Fruit fly (Drosophila melanogaster) whole organism, embryonic: ENCODE results near the gene CG15333.

Experiments used
- Abd-B ChIP-seq: fragments of 200-800 bp; sonication (Bioruptor generic); optimal IDR thresholded peaks from 2 replicates; lab custom pipeline; 2018; ENCODE audit warnings: missing biosample characterization, mild to moderate bottlenecking, missing genetic modification characterization, moderate library complexity
- Atf3 ChIP-seq: fragments of 200-800 bp; sonication (Bioruptor generic); optimal IDR thresholded peaks from 3 replicates; lab custom pipeline; 2016; ENCODE audit warnings: missing biosample characterization, missing genetic modification characterization
- C15 ChIP-seq: fragments of 200-800 bp; sonication (Bioruptor generic); IDR thresholded peaks from 3 replicates; pipeline ENCODE4 v1.3.6; 2022; ENCODE audit warnings: missing biosample characterization, missing genetic modification characterization
- CG10543 ChIP-seq: fragments of 200-800 bp; sonication (Bioruptor generic); optimal IDR thresholded peaks from 3 replicates; lab custom pipeline; 2017; ENCODE audit warnings: missing biosample characterization, mild to moderate bottlenecking, missing genetic modification characterization, moderate library complexity
- CG13287 ChIP-seq: fragments of 200-800 bp; sonication (Bioruptor generic); IDR thresholded peaks from 2 replicates; pipeline ENCODE4 v1.3.6; 2022; ENCODE audit warnings: missing biosample characterization, missing genetic modification characterization; ENCODE audit not compliant: partially characterized antibody
- CG15479 ChIP-seq: fragments of 200-800 bp; sonication (Bioruptor generic); optimal IDR thresholded peaks from 3 replicates; lab custom pipeline; 2019; ENCODE audit warnings: missing biosample characterization, mild to moderate bottlenecking, missing genetic modification characterization, moderate library complexity
- CG2875 ChIP-seq: fragments of 200-800 bp; sonication (Bioruptor generic); optimal IDR thresholded peaks from 2 replicates; lab custom pipeline; 2017; ENCODE audit warnings: missing biosample characterization, mild to moderate bottlenecking, missing genetic modification characterization, missing genetic modification reagents
- CG31224 ChIP-seq: fragments of 200-800 bp; sonication (Bioruptor generic); IDR thresholded peaks from 2 replicates; pipeline ENCODE4 v1.3.6; 2022; ENCODE audit warnings: missing biosample characterization, missing genetic modification characterization
- CG31441 ChIP-seq: fragments of 200-800 bp; sonication (Bioruptor generic); IDR thresholded peaks from 2 replicates; pipeline ENCODE4 v1.3.6; 2022; ENCODE audit warnings: missing biosample characterization, missing genetic modification characterization
- CG4328 ChIP-seq: fragments of 200-800 bp; sonication (Bioruptor generic); optimal IDR thresholded peaks from 3 replicates; lab custom pipeline; 2017; ENCODE audit warnings: missing biosample characterization, missing genetic modification reagents, missing genetic modification characterization
- CG6765 ChIP-seq: fragments of 200-800 bp; sonication (Bioruptor generic); optimal IDR thresholded peaks from 3 replicates; lab custom pipeline; 2017; ENCODE audit warnings: missing biosample characterization, mild to moderate bottlenecking, missing genetic modification characterization
- CG6791 ChIP-seq: fragments of 200-800 bp; sonication (Bioruptor generic); IDR thresholded peaks from 3 replicates; pipeline ENCODE4 v1.3.6; 2022; ENCODE audit warnings: missing biosample characterization, missing genetic modification characterization; ENCODE audit not compliant: partially characterized antibody
- CG7372 ChIP-seq: fragments of 200-800 bp; sonication (Bioruptor generic); IDR thresholded peaks from 2 replicates; pipeline ENCODE4 v1.3.6; 2022; ENCODE audit warnings: missing biosample characterization, missing genetic modification characterization
- CG8290 ChIP-seq, 3 experiments: fragments of 200-800 bp; sonication (Bioruptor generic); optimal IDR thresholded peaks; 2 replicates each; lab custom pipeline; 2016 to 2019; ENCODE audit warnings: missing biosample characterization in 3 of 3, missing genetic modification characterization in 3 of 3, mild to moderate bottlenecking in 2 of 3, moderate library complexity in 1 of 3
- CG8478 ChIP-seq: fragments of >200 bp; optimal IDR thresholded peaks from 2 replicates; lab custom pipeline; 2018
- CG9817 ChIP-seq: fragments of 200-800 bp; sonication (Bioruptor generic); optimal IDR thresholded peaks from 2 replicates; lab custom pipeline; 2018; ENCODE audit warnings: missing biosample characterization, mild to moderate bottlenecking, missing genetic modification characterization, moderate library complexity
- CG9876 ChIP-seq: fragments of 200-800 bp; sonication (Bioruptor generic); optimal IDR thresholded peaks from 2 replicates; lab custom pipeline; 2016; ENCODE audit warnings: missing biosample characterization, missing genetic modification characterization
- CkIIα-i1 ChIP-seq: fragments of 200-800 bp; sonication (Bioruptor generic); IDR thresholded peaks from 2 replicates; pipeline ENCODE4 v1.3.6; 2022; ENCODE audit warnings: missing biosample characterization, missing genetic modification characterization
- Fer1 ChIP-seq: fragments of 200-800 bp; sonication (Bioruptor generic); optimal IDR thresholded peaks from 2 replicates; lab custom pipeline; 2017; ENCODE audit warnings: missing biosample characterization, mild to moderate bottlenecking, missing genetic modification characterization
- HLH3B ChIP-seq: fragments of 200-800 bp; sonication (Bioruptor generic); IDR thresholded peaks from 2 replicates; pipeline ENCODE4 v1.3.6; 2022; ENCODE audit warnings: missing biosample characterization, missing genetic modification characterization
- Opbp ChIP-seq: fragments of 200-800 bp; sonication (Bioruptor generic); IDR thresholded peaks from 3 replicates; pipeline ENCODE4 v1.3.6; 2022; ENCODE audit warnings: missing biosample characterization, missing genetic modification characterization; ENCODE audit not compliant: partially characterized antibody
- PHDP ChIP-seq: fragments of 200-800 bp; sonication (Bioruptor generic); optimal IDR thresholded peaks from 3 replicates; lab custom pipeline; 2018; ENCODE audit warnings: missing biosample characterization, mild to moderate bottlenecking, missing genetic modification characterization, moderate library complexity
- Poxn ChIP-seq: fragments of 200-800 bp; sonication (Bioruptor generic); IDR thresholded peaks from 2 replicates; pipeline ENCODE4 v1.3.6; 2022; ENCODE audit warnings: missing biosample characterization, missing genetic modification characterization
- Ptx1 ChIP-seq: fragments of 200-800 bp; sonication (Bioruptor generic); IDR thresholded peaks from 2 replicates; pipeline ENCODE4 v1.3.6; 2022; ENCODE audit warnings: missing biosample characterization, missing genetic modification characterization
- Rfx ChIP-seq: fragments of 200-800 bp; sonication (Bioruptor generic); IDR thresholded peaks from 2 replicates; pipeline ENCODE4 v1.3.6; 2022; ENCODE audit warnings: missing biosample characterization, missing genetic modification characterization
- Scr ChIP-seq: fragments of 200-800 bp; sonication (Bioruptor generic); IDR thresholded peaks from 2 replicates; pipeline ENCODE4 v1.3.6; 2022; ENCODE audit warnings: missing biosample characterization, missing genetic modification characterization; ENCODE audit not compliant: partially characterized antibody
- Sry-β ChIP-seq: fragments of 200-800 bp; sonication (Bioruptor generic); optimal IDR thresholded peaks from 2 replicates; lab custom pipeline; 2018; ENCODE audit warnings: missing biosample characterization, mild to moderate bottlenecking, missing genetic modification characterization, moderate library complexity
- Ssrp ChIP-seq: fragments of 200-800 bp; sonication (Bioruptor generic); optimal IDR thresholded peaks from 2 replicates; lab custom pipeline; 2018; ENCODE audit warnings: missing biosample characterization, mild to moderate bottlenecking, missing genetic modification characterization, moderate library complexity
- Taf1 ChIP-seq: fragments of 200-800 bp; sonication (Bioruptor generic); IDR thresholded peaks from 2 replicates; pipeline ENCODE4 v1.3.6; 2022; ENCODE audit warnings: missing biosample characterization, missing genetic modification characterization
- az2 ChIP-seq: fragments of 200-800 bp; sonication (Bioruptor generic); optimal IDR thresholded peaks from 3 replicates; lab custom pipeline; 2016; ENCODE audit warnings: missing biosample characterization, missing genetic modification characterization
- caup ChIP-seq: fragments of 200-800 bp; sonication (Bioruptor generic); optimal IDR thresholded peaks from 3 replicates; lab custom pipeline; 2017; ENCODE audit warnings: missing biosample characterization, mild to moderate bottlenecking, missing genetic modification characterization, moderate library complexity; ENCODE audit not compliant: severe bottlenecking
- disco-r ChIP-seq: fragments of 200-800 bp; sonication (Bioruptor generic); optimal IDR thresholded peaks from 2 replicates; lab custom pipeline; 2016; ENCODE audit warnings: missing biosample characterization, missing genetic modification characterization
- fd3F ChIP-seq: fragments of 200-800 bp; sonication (Bioruptor generic); optimal IDR thresholded peaks from 2 replicates; lab custom pipeline; 2018; ENCODE audit warnings: missing biosample characterization, mild to moderate bottlenecking, missing genetic modification characterization, moderate library complexity
- fu2 ChIP-seq: fragments of 200-800 bp; sonication (Bioruptor generic); optimal IDR thresholded peaks from 2 replicates; lab custom pipeline; 2016; ENCODE audit warnings: missing biosample characterization, missing genetic modification characterization
- gcm2 ChIP-seq: fragments of 200-800 bp; sonication (Bioruptor generic); optimal IDR thresholded peaks from 2 replicates; lab custom pipeline; 2016; ENCODE audit warnings: missing biosample characterization, missing genetic modification characterization
- grau ChIP-seq: fragments of 200-800 bp; optimal IDR thresholded peaks from 3 replicates; lab custom pipeline; 2019; ENCODE audit warnings: missing biosample characterization, mild to moderate bottlenecking, missing genetic modification characterization, moderate library complexity
- hkb ChIP-seq, 2 experiments: fragments of 200-800 bp in 1 of 2; fragments of >200 bp in 1 of 2; sonication (Bioruptor generic) in 1 of 2; IDR thresholded peaks in 1 of 2; optimal IDR thresholded peaks in 1 of 2; 2 replicates each; pipeline versions ENCODE4 v1.3.6 to Lab custom; 2017 to 2022; ENCODE audit warnings: missing biosample characterization in 1 of 2, missing genetic modification characterization in 1 of 2
- insv ChIP-seq, 2 experiments: fragments of 200-800 bp; sonication (Bioruptor generic); optimal IDR thresholded peaks; 3 replicates each; lab custom pipeline; 2016 to 2018; ENCODE audit warnings: missing biosample characterization in 2 of 2, missing genetic modification characterization in 2 of 2
- jing ChIP-seq: fragments of 200-800 bp; sonication (Bioruptor generic); optimal IDR thresholded peaks from 2 replicates; lab custom pipeline; 2018; ENCODE audit warnings: missing biosample characterization, mild to moderate bottlenecking, missing genetic modification characterization
- kay ChIP-seq: fragments of 200-800 bp; sonication (Bioruptor generic); optimal IDR thresholded peaks from 2 replicates; lab custom pipeline; 2016; ENCODE audit warnings: missing biosample characterization, missing genetic modification characterization
- lilli ChIP-seq: fragments of 200-800 bp; sonication (Bioruptor generic); optimal IDR thresholded peaks from 3 replicates; lab custom pipeline; 2016; ENCODE audit warnings: missing biosample characterization, missing genetic modification characterization
- mld ChIP-seq: fragments of 200-800 bp; sonication (Bioruptor generic); IDR thresholded peaks from 3 replicates; pipeline ENCODE4 v1.3.6; 2022; ENCODE audit warnings: missing biosample characterization, missing genetic modification characterization; ENCODE audit not compliant: partially characterized antibody
- onecut ChIP-seq: fragments of 200-800 bp; sonication (Bioruptor generic); IDR thresholded peaks from 2 replicates; pipeline ENCODE4 v1.3.6; 2022; ENCODE audit warnings: missing biosample characterization, missing genetic modification characterization
- scrt ChIP-seq: fragments of 200-800 bp; sonication (Bioruptor generic); optimal IDR thresholded peaks from 2 replicates; lab custom pipeline; 2018; ENCODE audit warnings: missing biosample characterization, mild to moderate bottlenecking, missing genetic modification characterization, moderate library complexity
- sob ChIP-seq: fragments of 200-800 bp; sonication (Bioruptor generic); IDR thresholded peaks from 2 replicates; pipeline ENCODE4 v1.3.6; 2022; ENCODE audit warnings: missing biosample characterization, missing genetic modification characterization
- ttk ChIP-seq: fragments of 200-800 bp; sonication (Bioruptor generic); IDR thresholded peaks from 2 replicates; pipeline ENCODE4 v2.1.2; 2022; ENCODE audit warnings: missing biosample characterization, missing genetic modification characterization
- unpg ChIP-seq: fragments of 200-800 bp; sonication (Bioruptor generic); optimal IDR thresholded peaks from 3 replicates; lab custom pipeline; 2018; ENCODE audit warnings: missing biosample characterization, mild to moderate bottlenecking, missing genetic modification characterization, moderate library complexity

Gene CG15333

DNA sequence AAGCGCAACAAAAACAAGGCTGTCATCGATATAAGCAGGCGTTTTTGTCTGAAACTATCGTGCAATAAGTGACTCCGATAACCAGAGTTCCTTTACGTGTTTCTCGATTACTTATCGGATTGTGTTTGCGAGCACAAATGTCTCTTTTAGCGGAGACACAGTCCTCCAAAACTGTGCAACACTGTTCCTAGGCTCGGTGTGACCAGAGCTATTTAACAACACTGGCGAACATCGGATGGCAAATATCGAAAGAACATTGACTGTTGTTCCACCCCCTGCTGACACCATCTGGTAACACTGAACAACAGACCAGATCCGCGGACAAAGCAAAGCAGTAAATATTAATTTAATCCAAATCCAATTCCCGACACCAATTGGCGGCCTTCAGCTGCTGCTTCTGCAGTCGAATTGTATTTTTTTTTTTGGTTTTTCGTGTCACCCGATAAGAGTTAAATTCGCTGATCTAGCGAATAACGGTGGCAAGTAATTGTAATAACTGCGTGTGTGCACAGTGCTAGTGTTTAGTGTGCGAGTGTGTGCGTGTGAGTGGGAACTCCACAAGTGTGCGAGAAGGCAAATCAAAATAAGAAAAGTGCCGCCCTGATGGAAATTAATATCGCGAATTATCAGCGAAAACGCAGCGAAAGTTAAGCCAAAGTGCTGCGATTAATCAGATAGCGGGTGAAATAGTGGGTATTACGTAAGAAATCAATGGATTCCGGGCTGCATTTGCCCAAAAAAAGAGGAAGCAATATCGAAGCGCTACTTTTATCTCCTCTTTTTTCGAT lies 40.4 kb upstream of the CG15333 start, which contains the start of gene mys (continued):
- peak; percentile 83 for TF ChIP-seq sob (GFP tag; lab: Robert Waterston, UW)
- peak; percentile 69 for TF ChIP-seq CG6765 (GFP tag; lab: Kevin White, UChicago)
- no peak for TF ChIP-seq CG4328 (GFP tag; lab: Kevin White, UChicago)
- peak; percentile 70 for TF ChIP-seq fu2 (GFP tag; lab: Kevin White, UChicago)
- no peak for TF ChIP-seq Poxn (GFP tag; lab: Robert Waterston, UW)
- peak; percentile 13 for TF ChIP-seq az2 (GFP tag; lab: Kevin White, UChicago)
- no peak for TF ChIP-seq jing (GFP tag; lab: Kevin White, UChicago)
- TF ChIP-seq CG10543 (GFP tag; lab: Kevin White, UChicago): no peak
- peak; percentile 48 for TF ChIP-seq PHDP (tag; lab: Kevin White, UChicago)
- TF ChIP-seq fd3F (GFP tag; lab: Kevin White, UChicago): peak; percentile 21
- TF ChIP-seq gcm2 (GFP tag; lab: Kevin White, UChicago): peak; percentile 17
- no peak for TF ChIP-seq CkIIα-i1 (GFP tag; lab: Robert Waterston, UW)
- TF ChIP-seq disco-r (GFP tag; lab: Kevin White, UChicago): peak; percentile 37
- TF ChIP-seq Rfx (GFP tag; lab: Robert Waterston, UW): peak; percentile 90
- TF ChIP-seq mld (GFP tag; lab: Robert Waterston, UW): peak; percentile 89
- TF ChIP-seq onecut (GFP tag; lab: Robert Waterston, UW): peak; percentile 31
- TF ChIP-seq grau: peak; percentile 48
- TF ChIP-seq CG15479 (GFP tag; lab: Kevin White, UChicago): no peak
- peak; percentile 97 for TF ChIP-seq Opbp (GFP tag; lab: Robert Waterston, UW)
- peak; percentile 93 for TF ChIP-seq CG6791
- TF ChIP-seq Scr (GFP tag; lab: Robert Waterston, UW): peak; percentile 92
- TF ChIP-seq Taf1 (GFP tag; lab: Robert Waterston, UW): no peak; the same call in 1 of the 2 replicates
- peak; percentile 47 for TF ChIP-seq unpg (GFP tag; lab: Kevin White, UChicago)
- TF ChIP-seq CG8290 (GFP tag; optimal IDR thresholded peaks at IDR 0.05; lab: Kevin White, UChicago): peak; percentile 65
- TF ChIP-seq CG8290 (tag; optimal IDR thresholded peaks at IDR 0.05; lab: Kevin White, UChicago): peak in 1 of 2 experiments; percentile 96
- TF ChIP-seq insv (GFP tag; optimal IDR thresholded peaks at IDR 0.05; lab: Kevin White, UChicago): peak in 1 of 2 experiments; percentile 91
- peak; percentile 54; the same call in 1 of the 2 replicates for TF ChIP-seq HLH3B (GFP tag; lab: Robert Waterston, UW)
- no peak for TF ChIP-seq C15
- TF ChIP-seq Ssrp (tag; lab: Kevin White, UChicago): no peak
- peak; percentile 76 for TF ChIP-seq hkb (optimal IDR thresholded peaks at IDR 0.05; lab: Kevin White, UChicago)
- TF ChIP-seq hkb (GFP tag; IDR thresholded peaks at IDR 0.05; lab: Robert Waterston, UW): no peak; the same call in 1 of the 2 replicates
- TF ChIP-seq CG31441 (GFP tag; lab: Robert Waterston, UW): no peak
- TF ChIP-seq Fer1: peak; percentile 73
- peak; percentile 77 for TF ChIP-seq scrt (GFP tag; lab: Kevin White, UChicago)
- peak; percentile 97 for TF ChIP-seq CG13287
- peak; percentile 83 for TF ChIP-seq caup (GFP tag; lab: Kevin White, UChicago)
- peak; percentile 43 for TF ChIP-seq Atf3
- TF ChIP-seq CG7372: peak; percentile 42; the same call in 1 of the 2 replicates
- TF ChIP-seq CG2875: peak; percentile 10
- TF ChIP-seq CG9817 (tag; lab: Kevin White, UChicago): peak; percentile 66
- no peak for TF ChIP-seq Abd-B (GFP tag; lab: Kevin White, UChicago)
- peak; percentile 71 for TF ChIP-seq CG9876 (GFP tag; lab: Kevin White, UChicago)
- peak; percentile 63; the same call in 1 of the 2 replicates for TF ChIP-seq Ptx1
- no peak for TF ChIP-seq CG8478 (lab: Kevin White, UChicago)
- TF ChIP-seq Sry-β (GFP tag; lab: Kevin White, UChicago): no peak
- TF ChIP-seq CG31224: peak; percentile 24; the same call in 1 of the 2 replicates
- peak; percentile 36; the same call in 1 of the 2 replicates for TF ChIP-seq ttk
- peak; percentile 76 for TF ChIP-seq lilli (GFP tag; lab: Kevin White, UChicago)
- TF ChIP-seq kay (GFP tag; lab: Kevin White, UChicago): no peak
